Fruit fly (Drosophila melanogaster): ENCODE results near the gene Ide.

dm6 chr3L:20375878-20376563 lies at the start of gene Ide, which contains the start of gene RhoBTB:
- TF ChIP-seq cic (GFP tag; optimal IDR thresholded peaks at IDR 0.05) (peak; percentile 54), cnc (optimal IDR thresholded peaks at IDR 0.05) (no peak), CG1620 (GFP tag; optimal IDR thresholded peaks at IDR 0.05) (peak; percentile 91), Mnt (GFP tag; optimal IDR thresholded peaks at IDR 0.05) (peak; percentile 73), CG33017 (tag; optimal IDR thresholded peaks at IDR 0.05) (peak; percentile 70), CG11617 (GFP tag; optimal IDR thresholded peaks at IDR 0.05) (peak; percentile 80), ovo (GFP tag; optimal IDR thresholded peaks at IDR 0.05) (peak; percentile 81)
